Fruit fly (Drosophila melanogaster) whole organism, pupa: Measurements from ENCODE around the gene CG16820.
"Not testable (repeated sequence)": the region's sequence is repeated elsewhere in the genome, so short reads cannot be mapped to it uniquely, and the experiment has no call there.

Source experiments
- CG10348 ChIP-seq: fragments of 200-800 bp; sonication (Bioruptor generic); IDR thresholded peaks from 2 replicates; pipeline ENCODE4 v1.3.6; 2022; ENCODE audit warnings: missing biosample characterization, missing genetic modification characterization
- CG12605 ChIP-seq: fragments of 200-800 bp; sonication (Bioruptor generic); IDR thresholded peaks from 2 replicates; pipeline ENCODE4 v1.3.6; 2022; ENCODE audit warnings: missing biosample characterization, missing genetic modification characterization
- CG13204 ChIP-seq: fragments of 200-800 bp; sonication (Bioruptor generic); optimal IDR thresholded peaks from 2 replicates; lab custom pipeline; 2018; ENCODE audit warnings: missing biosample characterization, mild to moderate bottlenecking, missing genetic modification characterization, moderate library complexity
- CG14655 ChIP-seq: fragments of 200-800 bp; sonication (Bioruptor generic); optimal IDR thresholded peaks from 3 replicates; lab custom pipeline; 2017; ENCODE audit warnings: mild to moderate bottlenecking, missing biosample characterization, missing genetic modification reagents, missing genetic modification characterization
- CG15710 ChIP-seq: fragments of 200-800 bp; sonication (Bioruptor generic); optimal IDR thresholded peaks from 2 replicates; lab custom pipeline; 2018; ENCODE audit warnings: missing biosample characterization, mild to moderate bottlenecking, missing genetic modification characterization, moderate library complexity
- CG17806 ChIP-seq: fragments of 200-800 bp; sonication (Bioruptor generic); optimal IDR thresholded peaks from 2 replicates; lab custom pipeline; 2018; ENCODE audit warnings: missing biosample characterization, mild to moderate bottlenecking, missing genetic modification characterization, moderate library complexity
- CG32121 ChIP-seq: fragments of 200-800 bp; sonication (Bioruptor generic); IDR thresholded peaks from 2 replicates; pipeline ENCODE4 v1.3.6; 2022; ENCODE audit warnings: missing biosample characterization, missing genetic modification characterization
- CG34367 ChIP-seq: fragments of 200-800 bp; sonication (Bioruptor generic); optimal IDR thresholded peaks from 2 replicates; lab custom pipeline; 2018; ENCODE audit warnings: missing biosample characterization, mild to moderate bottlenecking, missing genetic modification characterization
- CG4496 ChIP-seq: fragments of 200-800 bp; sonication (Bioruptor generic); IDR thresholded peaks from 3 replicates; pipeline ENCODE4 v1.3.6; 2022; ENCODE audit warnings: missing biosample characterization, missing genetic modification characterization
- CG8159 ChIP-seq: fragments of 200-800 bp; sonication (Bioruptor generic); optimal IDR thresholded peaks from 3 replicates; lab custom pipeline; 2018; ENCODE audit warnings: missing biosample characterization, mild to moderate bottlenecking, missing genetic modification characterization, moderate library complexity
- CG8301 ChIP-seq: fragments of 200-800 bp; sonication (Bioruptor generic); optimal IDR thresholded peaks from 2 replicates; lab custom pipeline; 2018; ENCODE audit warnings: missing biosample characterization, mild to moderate bottlenecking, missing genetic modification characterization
- CG9948 ChIP-seq: fragments of 200-800 bp; sonication (Bioruptor generic); optimal IDR thresholded peaks from 2 replicates; lab custom pipeline; 2018; ENCODE audit warnings: missing biosample characterization, mild to moderate bottlenecking, missing genetic modification characterization, moderate library complexity
- D1 ChIP-seq: fragments of 200-800 bp; sonication (Bioruptor generic); optimal IDR thresholded peaks from 2 replicates; lab custom pipeline; 2018; ENCODE audit warnings: missing biosample characterization, mild to moderate bottlenecking, missing genetic modification characterization, moderate library complexity
- EcR ChIP-seq: fragments of 200-800 bp; sonication (Bioruptor generic); optimal IDR thresholded peaks from 3 replicates; lab custom pipeline; 2019; ENCODE audit warnings: missing biosample characterization, missing genetic modification characterization, mild to moderate bottlenecking, moderate library complexity, missing genetic modification reagents
- Ets98B ChIP-seq: fragments of 200-800 bp; sonication (Bioruptor generic); IDR thresholded peaks from 2 replicates; pipeline ENCODE4 v1.3.6; 2022; ENCODE audit warnings: missing biosample characterization, missing genetic modification characterization
- Pif1A ChIP-seq: fragments of 200-800 bp; sonication (Bioruptor generic); optimal IDR thresholded peaks from 3 replicates; lab custom pipeline; 2016; ENCODE audit warnings: missing biosample characterization, missing genetic modification characterization
- Pif1B ChIP-seq: fragments of 200-800 bp; sonication (Bioruptor generic); optimal IDR thresholded peaks from 3 replicates; lab custom pipeline; 2016; ENCODE audit warnings: missing biosample characterization, missing genetic modification characterization
- Snoo ChIP-seq: fragments of 200-800 bp; sonication (Bioruptor generic); optimal IDR thresholded peaks from 3 replicates; lab custom pipeline; 2017; ENCODE audit warnings: missing biosample characterization, mild to moderate bottlenecking, missing genetic modification characterization, inconsistent platforms
- fd96Ca ChIP-seq: fragments of 200-800 bp; sonication (Bioruptor generic); IDR thresholded peaks from 3 replicates; pipeline ENCODE4 v1.3.6; 2022; ENCODE audit warnings: missing biosample characterization, missing genetic modification characterization
- gl ChIP-seq: fragments of 200-800 bp; sonication (Bioruptor generic); optimal IDR thresholded peaks from 2 replicates; lab custom pipeline; 2018; ENCODE audit warnings: missing biosample characterization, mild to moderate bottlenecking, missing genetic modification characterization
- rn ChIP-seq: fragments of 200-800 bp; sonication (Bioruptor generic); IDR thresholded peaks from 2 replicates; pipeline ENCODE4 v1.3.6; 2022; ENCODE audit warnings: missing biosample characterization, missing genetic modification characterization

Gene CG16820

DNA sequence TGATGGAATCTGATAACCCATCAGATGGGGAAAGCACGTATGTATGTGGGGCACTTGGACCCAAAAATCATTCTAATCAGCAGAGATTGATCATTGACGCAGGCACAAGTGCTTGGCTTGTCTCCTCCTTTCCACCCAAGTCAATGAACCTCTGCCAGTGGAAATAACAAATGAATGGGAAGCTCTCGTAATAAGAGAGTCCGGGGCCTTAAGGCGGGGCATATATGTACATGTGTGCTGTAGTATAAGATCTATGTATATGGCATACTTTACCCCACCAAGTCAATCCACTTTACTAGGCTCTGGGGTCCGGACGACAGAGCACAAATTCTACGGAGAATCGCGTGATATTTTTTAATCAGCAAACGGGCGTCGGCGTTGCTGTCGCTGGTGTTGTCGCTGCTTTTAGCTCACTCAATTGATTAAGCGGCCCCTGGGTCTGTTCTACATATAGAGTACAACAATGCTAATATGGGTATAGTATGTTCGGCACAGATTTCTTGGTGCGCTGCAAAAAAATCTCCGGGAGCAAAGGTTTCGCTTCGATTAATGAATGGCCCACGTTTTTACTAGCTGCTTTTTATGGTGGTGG is 39.9 kb upstream of the CG16820 start:
- no peak for TF ChIP-seq Pif1A (GFP tag; lab: Kevin White, UChicago)
- TF ChIP-seq CG8159 (tag; lab: Kevin White, UChicago): no peak
- no peak for TF ChIP-seq CG15710 (tag; lab: Kevin White, UChicago)
- TF ChIP-seq CG32121: peak; percentile 36; the same call in 1 of the 2 replicates
- no peak for TF ChIP-seq CG34367 (tag; lab: Kevin White, UChicago)
- no peak for TF ChIP-seq CG17806
- peak; percentile 92 for TF ChIP-seq EcR (GFP tag; lab: Kevin White, UChicago)
- peak; percentile 62; the same call in 1 of the 2 replicates for TF ChIP-seq CG12605 (GFP tag; lab: Robert Waterston, UW)
- TF ChIP-seq fd96Ca: no peak
- TF ChIP-seq Ets98B: peak; percentile 48
- no peak for TF ChIP-seq CG8301 (tag; lab: Kevin White, UChicago)
- no peak for TF ChIP-seq gl (tag; lab: Kevin White, UChicago)

DNA sequence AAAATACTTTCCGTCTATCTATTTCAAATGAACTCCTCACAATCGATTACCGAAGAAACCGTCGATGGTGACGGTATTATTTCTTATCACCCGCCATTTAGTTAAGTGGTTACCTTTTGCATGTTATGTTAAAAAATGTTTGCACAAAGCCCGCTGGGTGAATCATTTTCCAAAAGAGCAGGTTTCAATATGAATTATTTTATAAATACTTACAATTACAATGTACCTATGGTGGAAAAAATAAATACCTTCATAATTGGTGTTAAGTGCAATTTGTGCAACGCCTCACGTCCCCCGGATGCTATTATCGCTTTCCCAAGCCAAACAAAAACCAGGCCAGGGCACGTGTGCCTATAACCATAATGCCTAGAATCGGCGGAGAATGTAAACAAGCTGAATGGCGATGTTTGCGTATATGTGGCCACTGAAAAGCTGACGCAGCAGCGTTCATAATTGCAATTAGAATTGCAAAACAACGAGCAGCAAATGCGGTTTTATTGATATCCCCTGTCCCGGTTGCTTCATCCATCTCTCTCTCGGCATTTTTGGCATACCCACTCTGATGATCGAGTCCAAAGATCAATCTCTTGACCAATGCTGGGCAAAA is 39.1 kb upstream of the CG16820 start:
- TF ChIP-seq rn (GFP tag; lab: Robert Waterston, UW) (no peak), CG32121 (peak; percentile 17; the same call in 1 of the 2 replicates), CG4496 (GFP tag; lab: Robert Waterston, UW) (0 out of 3 replicates have a peak, but pooled peaks have one; percentile 13), Snoo (tag; lab: Kevin White, UChicago) (no peak), CG12605 (GFP tag; lab: Robert Waterston, UW) (no peak)
- TF ChIP-seq, all 21 proteins: peak for 2

DNA sequence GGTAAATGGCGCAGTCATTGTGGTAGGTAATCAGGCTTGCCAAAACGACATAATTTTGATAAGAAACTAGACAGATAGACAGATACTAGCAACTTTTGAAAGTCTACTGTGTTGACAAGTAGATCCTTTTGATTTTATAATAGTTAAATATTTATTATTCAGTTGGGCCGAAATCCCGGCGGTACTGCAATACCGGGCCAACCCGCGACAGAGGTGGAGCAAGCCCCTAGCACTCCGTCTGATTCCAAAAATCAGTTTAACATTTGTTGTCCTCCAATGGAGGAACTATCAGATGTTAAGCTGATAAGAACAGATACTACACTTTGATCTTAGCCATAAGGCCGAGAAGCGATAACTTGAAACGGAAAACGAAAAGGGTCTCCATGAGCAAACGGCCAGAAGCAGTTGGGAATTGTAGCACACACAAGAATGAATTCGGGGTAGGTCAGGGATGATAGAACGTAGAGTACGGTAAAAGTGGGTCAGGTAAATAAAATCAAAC is 34.2 kb upstream of the CG16820 start, which contains the start of gene CG15482:
Gene CG15482 (minus strand): TSS at position 51 of the 502 bp plus-strand sequence.
- TF ChIP-seq CG32121; EcR (GFP tag; lab: Kevin White, UChicago); CG13204 (GFP tag; lab: Kevin White, UChicago): not testable (repeated sequence)

dm6 chr2L:13215010-13215409 is 31.0 kb upstream of the CG16820 start, which contains the start of gene kek4:
TSS of gene kek4 (minus strand) at chr2L:13215350.
- TF ChIP-seq CG14655 (GFP tag; lab: Kevin White, UChicago) (no peak), CG9948 (tag; lab: Kevin White, UChicago) (no peak), Ets98B (no peak), CG8301 (tag; lab: Kevin White, UChicago) (no peak), CG10348 (no peak), CG32121 (no peak), Pif1B (GFP tag; lab: Kevin White, UChicago) (no peak)

dm6 chr2L:13215640-13216129 is 30.3 kb upstream of the CG16820 start:
- TF ChIP-seq D1 (tag; lab: Kevin White, UChicago): peak; percentile 48
- 0 out of 2 replicates have a peak, but pooled peaks have one; percentile 42 for TF ChIP-seq Ets98B
- peak; percentile 47; the same call in 1 of the 2 replicates for TF ChIP-seq CG32121
- TF ChIP-seq CG4496 (GFP tag; lab: Robert Waterston, UW): peak; percentile 62; the same call in 1 of the 3 replicates

- TF ChIP-seq rn (GFP tag; lab: Robert Waterston, UW): no peak
- no peak for TF ChIP-seq CG17806
- TF ChIP-seq EcR (GFP tag; lab: Kevin White, UChicago): peak; percentile 22
These were observed 26.5 kb upstream of the CG16820 start, which contains the start of the genes CG9426 and mRF1 for dm6 chr2L:13219281-13220092. TSS of gene CG9426 (minus strand) at chr2L:13219923. TSS of gene mRF1 (plus strand) at chr2L:13219979.

dm6 chr2L:13222225-13222648 is 23.8 kb upstream of the CG16820 start, which contains the start of the genes Ski6 and CG16812:
TSS of gene Ski6 (minus strand) at chr2L:13222429.
TSS of gene CG16812 (plus strand) at chr2L:13222587.
- no peak for TF ChIP-seq rn (GFP tag; lab: Robert Waterston, UW)
- TF ChIP-seq CG17806: no peak
- peak; percentile 62 for TF ChIP-seq CG15710 (tag; lab: Kevin White, UChicago)
- TF ChIP-seq CG12605 (GFP tag; lab: Robert Waterston, UW): 0 out of 2 replicates have a peak, but pooled peaks have one; percentile 47
- no peak for TF ChIP-seq CG8301 (tag; lab: Kevin White, UChicago)
- TF ChIP-seq CG14655 (GFP tag; lab: Kevin White, UChicago): no peak
- no peak for TF ChIP-seq EcR (GFP tag; lab: Kevin White, UChicago)
- no peak for TF ChIP-seq CG9948 (tag; lab: Kevin White, UChicago)
- TF ChIP-seq CG10348: no peak
- no peak for TF ChIP-seq CG8159 (tag; lab: Kevin White, UChicago)
- no peak for TF ChIP-seq Pif1A (GFP tag; lab: Kevin White, UChicago)
- no peak for TF ChIP-seq gl (tag; lab: Kevin White, UChicago)
- TF ChIP-seq Ets98B: peak; percentile 67
- TF ChIP-seq CG32121: peak; percentile 33; the same call in 1 of the 2 replicates
- no peak for TF ChIP-seq D1 (tag; lab: Kevin White, UChicago)
- no peak for TF ChIP-seq Snoo (tag; lab: Kevin White, UChicago)
- no peak for TF ChIP-seq Pif1B (GFP tag; lab: Kevin White, UChicago)
- TF ChIP-seq CG13204 (GFP tag; lab: Kevin White, UChicago): no peak
- TF ChIP-seq fd96Ca: no peak
- TF ChIP-seq CG34367 (tag; lab: Kevin White, UChicago): peak; percentile 22
- 0 out of 3 replicates have a peak, but pooled peaks have one; percentile 27 for TF ChIP-seq CG4496 (GFP tag; lab: Robert Waterston, UW)
- TF ChIP-seq, all 21 proteins: peak for 6
